Worm (Caenorhabditis elegans): ENCODE data around the gene str-113.

str-113 gene

ce11 chrV:3634293-3635016, 32.3 kb downstream of the str-113 start (continued):
- TF ChIP-seq F37B4.10 (GFP tag; IDR thresholded peaks at IDR 0.05): no peak
- no peak for TF ChIP-seq attf-3 (GFP tag; conservative IDR thresholded peaks at IDR 0.05)
- peak; percentile 84 for TF ChIP-seq nfyb-1 (GFP tag; IDR thresholded peaks at IDR 0.05)
- TF ChIP-seq hsf-1 (GFP tag; IDR thresholded peaks at IDR 0.05): no peak
- TF ChIP-seq lir-1 (GFP tag; conservative IDR thresholded peaks at IDR 0.05): no peak
- no peak for TF ChIP-seq mxl-1 (tag; optimal IDR thresholded peaks at IDR 0.05)
- TF ChIP-seq nhr-90 (tag; optimal IDR thresholded peaks at IDR 0.05): peak; percentile 87
- TF ChIP-seq tlf-1 (GFP tag; optimal IDR thresholded peaks at IDR 0.05): peak; percentile 62
- peak; percentile 44; the same call in 1 of the 2 replicates for TF ChIP-seq dox-1 (GFP tag; IDR thresholded peaks at IDR 0.05)
- TF ChIP-seq mel-28 (tag; optimal IDR thresholded peaks at IDR 0.05; ENCODE audit: borderline replicate concordance): no peak
- TF ChIP-seq attf-5 (GFP tag; optimal IDR thresholded peaks at IDR 0.05): peak; percentile 48
- TF ChIP-seq gei-17 (GFP tag; optimal IDR thresholded peaks at IDR 0.05): no peak
- TF ChIP-seq cebp-1 (GFP tag; IDR thresholded peaks at IDR 0.05): no peak
- peak; percentile 54 for TF ChIP-seq cebp-1 (tag; optimal IDR thresholded peaks at IDR 0.05)
- no peak for TF ChIP-seq Y95B8A.8 (GFP tag; IDR thresholded peaks at IDR 0.05)
- TF ChIP-seq hmg-20 (GFP tag; IDR thresholded peaks at IDR 0.05): no peak

- TF ChIP-seq snpc-4 (GFP tag; optimal IDR thresholded peaks at IDR 0.05) (no peak), snpc-4 (tag; optimal IDR thresholded peaks at IDR 0.05) (peak in 1 of 4 experiments; percentile 6), egrh-3 (GFP tag; IDR thresholded peaks at IDR 0.05) (no peak)
Observed at ce11 chrV:3633041-3633440, 33.7 kb downstream of the str-113 start, which contains the start of gene F59B1.2. Gene F59B1.2, plus strand, starts transcription at chrV:3633341.

- TF ChIP-seq let-607 (tag; optimal IDR thresholded peaks at IDR 0.05) (peak in 1 of 2 experiments; percentile 19), sptf-2 (GFP tag; optimal IDR thresholded peaks at IDR 0.05) (no peak), madf-10 (tag; optimal IDR thresholded peaks at IDR 0.05) (no peak), nhr-80 (tag; optimal IDR thresholded peaks at IDR 0.05) (peak; percentile 77), ztf-22 (GFP tag; optimal IDR thresholded peaks at IDR 0.05) (peak; percentile 36), atf-7 (tag; optimal IDR thresholded peaks at IDR 0.05) (peak; percentile 56), egl-44 (GFP tag; IDR thresholded peaks at IDR 0.05) (peak; percentile 45; the same call in 1 of the 2 replicates)
Observed at ce11 chrV:3632249-3633030, 34.3 kb downstream of the str-113 start.

ce11 chrV:3631591-3631990, 35.2 kb downstream of the str-113 start, which contains the start of gene F59B1.6:
Gene F59B1.6, minus strand, starts transcription at chrV:3631691.
- TF ChIP-seq madf-8 (GFP tag; conservative IDR thresholded peaks at IDR 0.05) (no peak), madf-3 (GFP tag; IDR thresholded peaks at IDR 0.05) (no peak), F39B2.1 (GFP tag; IDR thresholded peaks at IDR 0.05) (no peak), dpff-1 (tag; optimal IDR thresholded peaks at IDR 0.05) (no peak), Y67H2A.10 (GFP tag; conservative IDR thresholded peaks at IDR 0.05) (no peak), B0261.1 (tag; optimal IDR thresholded peaks at IDR 0.05) (no peak), madf-10 (tag; optimal IDR thresholded peaks at IDR 0.05) (no peak), lsl-1 (GFP tag; optimal IDR thresholded peaks at IDR 0.05) (no peak), ztf-26 (tag; optimal IDR thresholded peaks at IDR 0.05) (no peak), nhr-120 (GFP tag; IDR thresholded peaks at IDR 0.05) (no peak), D2030.7 (GFP tag; IDR thresholded peaks at IDR 0.05) (no peak), let-526 (GFP tag; IDR thresholded peaks at IDR 0.05) (no peak), lin-26 (GFP tag; IDR thresholded peaks at IDR 0.05) (no peak), lin-40 (tag; optimal IDR thresholded peaks at IDR 0.05) (no peak), ZK185.1 (tag; optimal IDR thresholded peaks at IDR 0.05; ENCODE audit: poor library complexity, severe bottlenecking) (no peak), ekl-4 (GFP tag; IDR thresholded peaks at IDR 0.05) (no peak), F37B4.10 (GFP tag; IDR thresholded peaks at IDR 0.05) (no peak), bed-2 (GFP tag; IDR thresholded peaks at IDR 0.05) (no peak), snpc-1.1 (tag; optimal IDR thresholded peaks at IDR 0.05; ENCODE audit: insufficient read depth) (no peak), attf-3 (GFP tag; conservative IDR thresholded peaks at IDR 0.05) (no peak)

Measured in whole organism, young adult.